Worm (Caenorhabditis elegans) whole organism, midembryonic: ENCODE data around the gene Y50D4B.2.

Source experiments
- T22C8.4 ChIP-seq: fragments of 200-800 bp; sonication (Bioruptor generic); IDR thresholded peaks from 2 replicates; pipeline ENCODE4 v1.3.6; 2022; ENCODE audit warnings: missing genetic modification characterization, missing compliant biosample characterization
- cog-1 ChIP-seq: sonication (generic microtip); optimal IDR thresholded peaks from 2 replicates; lab custom pipeline; 2016; ENCODE audit warnings: missing genetic modification characterization, missing compliant biosample characterization
- flt-1 ChIP-seq: fragments of 200-800 bp; sonication (Bioruptor generic); IDR thresholded peaks from 2 replicates; pipeline ENCODE4 v1.3.6; 2022; ENCODE audit warnings: missing genetic modification characterization, missing compliant biosample characterization
- klf-2 ChIP-seq: fragments of 200-800 bp; sonication (Bioruptor generic); conservative IDR thresholded peaks from 2 replicates; pipeline ENCODE4 v1.3.6; 2022; ENCODE audit warnings: missing genetic modification reagents, missing genetic modification characterization, missing compliant biosample characterization
- med-1 ChIP-seq: sonication (generic microtip); optimal IDR thresholded peaks from 2 replicates; lab custom pipeline; 2017; ENCODE audit warnings: missing genetic modification characterization, mild to moderate bottlenecking, missing compliant biosample characterization, antibody characterized with exemption, missing genetic modification reagents; ENCODE audit not compliant: insufficient read depth
- ref-1 ChIP-seq: fragments of 200-800 bp; sonication (Bioruptor generic); conservative IDR thresholded peaks from 2 replicates; pipeline ENCODE4 v1.3.6; 2022; ENCODE audit warnings: missing genetic modification reagents, missing genetic modification characterization, missing compliant biosample characterization
- tab-1 ChIP-seq: fragments of 200-800 bp; sonication (Bioruptor generic); IDR thresholded peaks from 2 replicates; pipeline ENCODE4 v1.3.6; 2022; ENCODE audit warnings: missing genetic modification characterization, missing compliant biosample characterization
- ztf-23 ChIP-seq: fragments of 200-800 bp; sonication (Bioruptor generic); IDR thresholded peaks from 2 replicates; pipeline ENCODE4 v1.3.6; 2022; ENCODE audit warnings: missing genetic modification reagents, missing genetic modification characterization, missing compliant biosample characterization
- ztf-29 ChIP-seq: fragments of 200-800 bp; sonication (Bioruptor generic); IDR thresholded peaks from 2 replicates; pipeline ENCODE4 v1.3.6; 2022; ENCODE audit warnings: missing genetic modification reagents, missing genetic modification characterization, missing compliant biosample characterization

The Y50D4B.2 gene

DNA sequence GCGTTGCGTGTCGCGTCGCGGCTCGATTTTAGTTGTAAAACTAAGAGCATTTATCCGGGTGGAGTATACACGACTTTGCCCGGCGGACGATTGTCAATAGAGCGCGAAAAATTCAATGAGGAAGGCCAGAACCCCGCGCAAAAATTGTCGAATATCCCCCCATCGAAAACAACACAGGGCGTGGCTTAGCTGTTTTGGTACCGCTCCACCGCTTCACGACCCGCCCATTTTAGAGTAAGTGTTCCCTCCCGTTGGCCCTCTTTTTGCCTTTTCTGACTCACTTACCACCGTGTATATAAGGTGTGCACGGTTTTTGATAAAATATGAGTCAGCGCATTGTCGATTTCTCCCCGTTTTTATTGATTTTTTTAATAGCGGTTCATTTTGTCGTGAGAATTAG, 53.0 kb downstream of the Y50D4B.2 start:
- no peak for TF ChIP-seq ref-1
- TF ChIP-seq ztf-23 (GFP tag; lab: Robert Waterston, UW) = no peak
- no peak for TF ChIP-seq cog-1 (tag; lab: Kevin White, UChicago)
- TF ChIP-seq flt-1 (GFP tag; lab: Robert Waterston, UW) = no peak
- no peak for TF ChIP-seq ztf-29 (GFP tag; lab: Robert Waterston, UW)
- TF ChIP-seq med-1 (GFP tag; lab: Kevin White, UChicago) = no peak
- TF ChIP-seq klf-2 (GFP tag; lab: Robert Waterston, UW) = no peak
- TF ChIP-seq T22C8.4 (GFP tag; lab: Robert Waterston, UW) = no peak
- TF ChIP-seq tab-1 (GFP tag; lab: Robert Waterston, UW) = no peak
